Fruit fly (Drosophila melanogaster): ENCODE measurements around the gene Ent3.

Ent3 gene

dm6 chr3L:12833354-12833753, 20.1 kb upstream of the Ent3 start:
- TF ChIP-seq Myc (optimal IDR thresholded peaks at IDR 0.05) (no peak), fru (GFP tag; optimal IDR thresholded peaks at IDR 0.05) (no peak), dsf (GFP tag; optimal IDR thresholded peaks at IDR 0.05; ENCODE audit: borderline replicate concordance) (no peak), jim (GFP tag; optimal IDR thresholded peaks at IDR 0.05) (no peak), GATAd (GFP tag; optimal IDR thresholded peaks at IDR 0.05) (no peak)

dm6 chr3L:12833864-12834525, 19.5 kb upstream of the Ent3 start:
- TF ChIP-seq br (GFP tag; optimal IDR thresholded peaks at IDR 0.05) (no peak), Myc (optimal IDR thresholded peaks at IDR 0.05) (no peak)

- TF ChIP-seq usp (GFP tag; optimal IDR thresholded peaks at IDR 0.05) (no peak), CG32264 (GFP tag; optimal IDR thresholded peaks at IDR 0.05) (no peak), Dif (GFP tag; optimal IDR thresholded peaks at IDR 0.05; ENCODE audit: partially characterized antibody) (no peak), fru (GFP tag; optimal IDR thresholded peaks at IDR 0.05) (no peak), HLH106 (tag; optimal IDR thresholded peaks at IDR 0.05) (no peak), sv (GFP tag; optimal IDR thresholded peaks at IDR 0.05) (no peak), h (GFP tag; optimal IDR thresholded peaks at IDR 0.05) (no peak), N (GFP tag; optimal IDR thresholded peaks at IDR 0.05) (no peak), dsf (GFP tag; optimal IDR thresholded peaks at IDR 0.05; ENCODE audit: borderline replicate concordance) (no peak), ey (GFP tag; optimal IDR thresholded peaks at IDR 0.05) (no peak), brk (GFP tag; optimal IDR thresholded peaks at IDR 0.05) (no peak), dl (GFP tag; optimal IDR thresholded peaks at IDR 0.05; ENCODE audit: insufficient read depth in 1 of 2, partially characterized antibody in 2 of 2) (no peak), Jra (GFP tag; optimal IDR thresholded peaks at IDR 0.05) (no peak), Hr78 (GFP tag; optimal IDR thresholded peaks at IDR 0.05) (no peak), Myc (optimal IDR thresholded peaks at IDR 0.05) (no peak), CG9705 (GFP tag; optimal IDR thresholded peaks at IDR 0.05) (no peak), Mio (GFP tag; optimal IDR thresholded peaks at IDR 0.05) (no peak), GATAd (GFP tag; optimal IDR thresholded peaks at IDR 0.05) (no peak)
Measured at dm6 chr3L:12834526-12835213, 18.8 kb upstream of the Ent3 start.

- no peak for TF ChIP-seq Rel (GFP tag; optimal IDR thresholded peaks at IDR 0.05)
- TF ChIP-seq Rel (tag; optimal IDR thresholded peaks at IDR 0.05), result peak; percentile 28
- TF ChIP-seq Hr78 (GFP tag; optimal IDR thresholded peaks at IDR 0.05), result no peak
- TF ChIP-seq rgr (GFP tag; optimal IDR thresholded peaks at IDR 0.05), result peak; percentile 18
- no peak for TF ChIP-seq tai (GFP tag; optimal IDR thresholded peaks at IDR 0.05)
- TF ChIP-seq Myc (optimal IDR thresholded peaks at IDR 0.05), result peak; percentile 67
- TF ChIP-seq Hr83 (GFP tag; optimal IDR thresholded peaks at IDR 0.05; ENCODE audit: poor library complexity, severe bottlenecking), result no peak
Measured at dm6 chr3L:12835511-12836479, 17.7 kb upstream of the Ent3 start.

- TF ChIP-seq dmrt93B (GFP tag; optimal IDR thresholded peaks at IDR 0.05) (no peak), Rel (GFP tag; optimal IDR thresholded peaks at IDR 0.05) (no peak), Rel (tag; optimal IDR thresholded peaks at IDR 0.05) (peak; percentile 38), fru (GFP tag; optimal IDR thresholded peaks at IDR 0.05) (no peak), dsf (GFP tag; optimal IDR thresholded peaks at IDR 0.05; ENCODE audit: borderline replicate concordance) (no peak), Sp1 (GFP tag; optimal IDR thresholded peaks at IDR 0.05) (no peak), ey (GFP tag; optimal IDR thresholded peaks at IDR 0.05) (no peak)
Measured at dm6 chr3L:12837196-12837720, 16.2 kb upstream of the Ent3 start.
